Fruit fly (Drosophila melanogaster): ENCODE data around the gene HIP.

The HIP gene

dm6 chrX:3774277-3774676 is 24.7 kb upstream of the HIP start (continued):
- TF ChIP-seq vnd (GFP tag; IDR thresholded peaks at IDR 0.05; ENCODE audit: partially characterized antibody) (no peak), rib (GFP tag; IDR thresholded peaks at IDR 0.05) (peak; percentile 95), Mad (GFP tag; optimal IDR thresholded peaks at IDR 0.05) (peak; percentile 62), sisA (GFP tag; IDR thresholded peaks at IDR 0.05) (peak; percentile 86), CG31441 (GFP tag; IDR thresholded peaks at IDR 0.05) (peak; percentile 88), MTF-1 (GFP tag; optimal IDR thresholded peaks at IDR 0.05; ENCODE audit: borderline replicate concordance) (peak; percentile 75), Ets65A (GFP tag) (peak; percentile 96), grn (GFP tag; optimal IDR thresholded peaks at IDR 0.05) (peak; percentile 33), p53 (GFP tag; optimal IDR thresholded peaks at IDR 0.05) (peak; percentile 65), CG10654 (GFP tag; optimal IDR thresholded peaks at IDR 0.05) (peak; percentile 77), D19A (tag; optimal IDR thresholded peaks at IDR 0.05) (peak; percentile 76), CG8388 (GFP tag; optimal IDR thresholded peaks at IDR 0.05) (peak; percentile 77), tll (GFP tag; optimal IDR thresholded peaks at IDR 0.05) (no peak), pita (GFP tag; optimal IDR thresholded peaks at IDR 0.05) (no peak), jing (GFP tag; optimal IDR thresholded peaks at IDR 0.05) (peak; percentile 43), CG6654 (GFP tag; optimal IDR thresholded peaks at IDR 0.05) (peak; percentile 39), CG7357 (GFP tag; IDR thresholded peaks at IDR 0.05) (peak; percentile 82), lola (GFP tag; optimal IDR thresholded peaks at IDR 0.05) (peak in 1 of 3 experiments; percentile 45), B-H1 (GFP tag; IDR thresholded peaks at IDR 0.05) (peak; percentile 83), CG4404 (GFP tag; IDR thresholded peaks at IDR 0.05) (peak; percentile 83), abd-A (tag; optimal IDR thresholded peaks at IDR 0.05) (peak; percentile 64), BtbVII (GFP tag; optimal IDR thresholded peaks at IDR 0.05) (peak; percentile 92), CG3407 (GFP tag; optimal IDR thresholded peaks at IDR 0.05) (peak; percentile 58), sima (GFP tag; optimal IDR thresholded peaks at IDR 0.05) (peak; percentile 13), her (GFP tag; optimal IDR thresholded peaks at IDR 0.05) (peak; percentile 92), dimm (GFP tag; IDR thresholded peaks at IDR 0.05) (no peak; the same call in 1 of the 2 replicates), salm (tag; optimal IDR thresholded peaks at IDR 0.05) (peak; percentile 68), Blimp-1 (GFP tag; optimal IDR thresholded peaks at IDR 0.05) (peak; percentile 77), Six4 (GFP tag; optimal IDR thresholded peaks at IDR 0.05) (peak; percentile 74), YL-1 (GFP tag; optimal IDR thresholded peaks at IDR 0.05) (peak; percentile 22), CG2889 (GFP tag; IDR thresholded peaks at IDR 0.05) (peak; percentile 89), CG1603 (tag; optimal IDR thresholded peaks at IDR 0.05) (peak; percentile 79), CG15479 (GFP tag; optimal IDR thresholded peaks at IDR 0.05) (peak; percentile 56), ham (GFP tag; IDR thresholded peaks at IDR 0.05) (peak; percentile 75; the same call in 1 of the 2 replicates), CG4820 (GFP tag; optimal IDR thresholded peaks at IDR 0.05) (peak; percentile 75), NFAT (GFP tag; IDR thresholded peaks at IDR 0.05) (peak; percentile 96), peb (GFP tag; IDR thresholded peaks at IDR 0.05) (peak; percentile 76), fru (optimal IDR thresholded peaks at IDR 0.05) (no peak), Rfx (GFP tag; IDR thresholded peaks at IDR 0.05) (peak; percentile 98), crc (GFP tag; optimal IDR thresholded peaks at IDR 0.05) (peak; percentile 87), Ets97D (GFP tag; optimal IDR thresholded peaks at IDR 0.05) (peak; percentile 35), CG42726 (GFP tag; IDR thresholded peaks at IDR 0.05; ENCODE audit: partially characterized antibody) (no peak), CG8924 (tag; optimal IDR thresholded peaks at IDR 0.05) (peak; percentile 94), Fer1 (GFP tag; optimal IDR thresholded peaks at IDR 0.05) (peak; percentile 95), CG9727 (GFP tag; optimal IDR thresholded peaks at IDR 0.05) (peak; percentile 89), CG30431 (GFP tag; optimal IDR thresholded peaks at IDR 0.05) (peak; percentile 40), Gug (GFP tag; IDR thresholded peaks at IDR 0.05) (peak; percentile 80), schlank (tag; optimal IDR thresholded peaks at IDR 0.05) (peak; percentile 89), chn (GFP tag; optimal IDR thresholded peaks at IDR 0.05) (peak; percentile 68), az2 (GFP tag; optimal IDR thresholded peaks at IDR 0.05) (peak; percentile 84), dmrt11E (tag; optimal IDR thresholded peaks at IDR 0.05) (peak; percentile 53)
